Fruit fly (Drosophila melanogaster): Measurements from ENCODE around the gene CG34150.

dm6 chr3R:24813637-24814301, at the start of gene CG34150, which contains the start of gene lili:
- TF ChIP-seq CTCF (optimal IDR thresholded peaks at IDR 0.05) = no peak
- no peak for TF ChIP-seq CG8478 (optimal IDR thresholded peaks at IDR 0.05)
